Worm (Caenorhabditis elegans): Measurements from ENCODE around the gene srbc-16.

ce11 chrV:2218803-2219202, 37.0 kb downstream of the srbc-16 start, which contains the start of gene nhr-56:
- TF ChIP-seq lin-35 (GFP tag; optimal IDR thresholded peaks at IDR 0.05), result peak in 1 of 2 experiments; percentile 63
- no peak for TF ChIP-seq nhr-237 (tag; optimal IDR thresholded peaks at IDR 0.05)
- peak; percentile 66 for TF ChIP-seq skn-1 (tag; optimal IDR thresholded peaks at IDR 0.05)
- peak; percentile 72 for TF ChIP-seq nhr-85 (tag)
- no peak for TF ChIP-seq irx-1 (tag; optimal IDR thresholded peaks at IDR 0.05)
- TF ChIP-seq pag-3 (tag; optimal IDR thresholded peaks at IDR 0.05; ENCODE audit: borderline replicate concordance, insufficient read depth), result no peak
- no peak for TF ChIP-seq unc-86 (tag; optimal IDR thresholded peaks at IDR 0.05)
- TF ChIP-seq nhr-90 (tag; optimal IDR thresholded peaks at IDR 0.05; ENCODE audit: poor library complexity), result peak; percentile 38
- no peak for TF ChIP-seq C34B4.2 (tag; optimal IDR thresholded peaks at IDR 0.05)
- no peak for TF ChIP-seq fkh-10 (GFP tag; optimal IDR thresholded peaks at IDR 0.05)
- peak; percentile 60 for TF ChIP-seq mep-1 (tag; optimal IDR thresholded peaks at IDR 0.05)
- TF ChIP-seq lsy-2 (tag; optimal IDR thresholded peaks at IDR 0.05), result peak in 1 of 2 experiments; percentile 42
- TF ChIP-seq lir-3 (tag; optimal IDR thresholded peaks at IDR 0.05; ENCODE audit: poor library complexity), result no peak
- TF ChIP-seq alr-1 (tag; optimal IDR thresholded peaks at IDR 0.05; ENCODE audit: borderline replicate concordance), result no peak
